Worm (Caenorhabditis elegans): ENCODE data around the gene hot-8.

The hot-8 gene

ce11 chrX:1179984-1180383 is at the start of gene hot-8:
Gene hot-8, plus strand, starts transcription at chrX:1180284.
- TF ChIP-seq ztf-11 (tag; optimal IDR thresholded peaks at IDR 0.05), result no peak

- TF ChIP-seq ztf-11 (tag; optimal IDR thresholded peaks at IDR 0.05) (no peak), pha-4 (tag; optimal IDR thresholded peaks at IDR 0.05) (no peak), bed-3 (GFP tag; optimal IDR thresholded peaks at IDR 0.05) (no peak), mab-5 (tag; optimal IDR thresholded peaks at IDR 0.05) (no peak), snpc-4 (tag; optimal IDR thresholded peaks at IDR 0.05) (no peak), nhr-2 (tag; optimal IDR thresholded peaks at IDR 0.05) (no peak), zip-8 (tag; optimal IDR thresholded peaks at IDR 0.05) (no peak), unc-120 (tag; optimal IDR thresholded peaks at IDR 0.05; ENCODE audit: poor library complexity, severe bottlenecking) (no peak), hlh-1 (tag; optimal IDR thresholded peaks at IDR 0.05) (no peak), unc-62 (GFP tag; optimal IDR thresholded peaks at IDR 0.05) (no peak), nhr-237 (tag; optimal IDR thresholded peaks at IDR 0.05) (no peak)
These were observed 38.5 kb upstream of the hot-8 start for ce11 chrX:1141617-1142016.

ce11 chrX:1147394-1147793 is 32.7 kb upstream of the hot-8 start:
- TF ChIP-seq mls-2 (tag; optimal IDR thresholded peaks at IDR 0.05) (no peak), ceh-43 (GFP tag; optimal IDR thresholded peaks at IDR 0.05) (no peak), nhr-28 (tag; optimal IDR thresholded peaks at IDR 0.05) (no peak), snpc-4 (tag; optimal IDR thresholded peaks at IDR 0.05) (no peak), elt-1 (tag; optimal IDR thresholded peaks at IDR 0.05; ENCODE audit: borderline replicate concordance, insufficient read depth) (no peak), M03D4.4 (tag; optimal IDR thresholded peaks at IDR 0.05) (no peak), hlh-1 (tag; optimal IDR thresholded peaks at IDR 0.05) (no peak), tbx-8 (GFP tag; optimal IDR thresholded peaks at IDR 0.05) (no peak), zip-8 (tag; optimal IDR thresholded peaks at IDR 0.05) (no peak), ceh-83 (GFP tag; optimal IDR thresholded peaks at IDR 0.05) (no peak), nhr-12 (tag; optimal IDR thresholded peaks at IDR 0.05) (no peak), mep-1 (tag; optimal IDR thresholded peaks at IDR 0.05) (no peak), bed-3 (GFP tag; optimal IDR thresholded peaks at IDR 0.05) (no peak), flh-1 (GFP tag; optimal IDR thresholded peaks at IDR 0.05) (no peak), elt-3 (tag; optimal IDR thresholded peaks at IDR 0.05) (no peak)

- no peak for TF ChIP-seq ztf-11 (tag; optimal IDR thresholded peaks at IDR 0.05)
- TF ChIP-seq unc-39 (tag; optimal IDR thresholded peaks at IDR 0.05), result no peak
- TF ChIP-seq mep-1 (tag; optimal IDR thresholded peaks at IDR 0.05), result no peak
- TF ChIP-seq nhr-76 (tag; optimal IDR thresholded peaks at IDR 0.05), result no peak
- no peak for TF ChIP-seq bed-3 (GFP tag; optimal IDR thresholded peaks at IDR 0.05)
- TF ChIP-seq unc-62 (GFP tag; optimal IDR thresholded peaks at IDR 0.05), result no peak
- TF ChIP-seq elt-1 (tag; optimal IDR thresholded peaks at IDR 0.05; ENCODE audit: borderline replicate concordance, insufficient read depth), result no peak
- TF ChIP-seq lin-13 (tag; optimal IDR thresholded peaks at IDR 0.05), result no peak
- TF ChIP-seq mls-2 (tag; optimal IDR thresholded peaks at IDR 0.05), result no peak
- TF ChIP-seq sptf-1 (tag; optimal IDR thresholded peaks at IDR 0.05), result no peak
- TF ChIP-seq tbx-8 (GFP tag; optimal IDR thresholded peaks at IDR 0.05), result no peak
- TF ChIP-seq unc-120 (tag; optimal IDR thresholded peaks at IDR 0.05; ENCODE audit: poor library complexity, severe bottlenecking), result no peak
- no peak for TF ChIP-seq M03D4.4 (tag; optimal IDR thresholded peaks at IDR 0.05)
- no peak for TF ChIP-seq ceh-43 (GFP tag; optimal IDR thresholded peaks at IDR 0.05)
- TF ChIP-seq lin-32 (GFP tag; optimal IDR thresholded peaks at IDR 0.05), result no peak
- no peak for TF ChIP-seq nhr-12 (tag; optimal IDR thresholded peaks at IDR 0.05)
- no peak for TF ChIP-seq cnd-1 (tag; optimal IDR thresholded peaks at IDR 0.05)
- no peak for TF ChIP-seq sem-2 (GFP tag; optimal IDR thresholded peaks at IDR 0.05)
These were observed 31.6 kb upstream of the hot-8 start, which contains the start of the genes R193.2 and R193.6 for ce11 chrX:1148438-1148837. Gene R193.2, minus strand, starts transcription at chrX:1148585. Gene R193.6, plus strand, starts transcription at chrX:1148787.

- TF ChIP-seq cnd-1 (tag; optimal IDR thresholded peaks at IDR 0.05), result no peak
- no peak for TF ChIP-seq lin-13 (tag; optimal IDR thresholded peaks at IDR 0.05)
- TF ChIP-seq bed-3 (GFP tag; optimal IDR thresholded peaks at IDR 0.05), result no peak
- TF ChIP-seq nhr-237 (tag; optimal IDR thresholded peaks at IDR 0.05), result no peak
- TF ChIP-seq flh-1 (GFP tag; optimal IDR thresholded peaks at IDR 0.05), result no peak
- no peak for TF ChIP-seq hlh-1 (tag; optimal IDR thresholded peaks at IDR 0.05)
- TF ChIP-seq ces-1 (GFP tag; optimal IDR thresholded peaks at IDR 0.05), result no peak
- no peak for TF ChIP-seq lin-32 (GFP tag; optimal IDR thresholded peaks at IDR 0.05)
These were observed 25.4 kb upstream of the hot-8 start, which contains the start of gene R193.1 for ce11 chrX:1154648-1155047. Gene R193.1, plus strand, starts transcription at chrX:1154948.

All from whole organism, mixed stage, embryonic.